Fruit fly (Drosophila melanogaster) whole organism, prepupa: ENCODE data around the gene CAH2.

Experiments
- CG10631 ChIP-seq: fragments of 200-800 bp; sonication (Bioruptor generic); optimal IDR thresholded peaks from 2 replicates; lab custom pipeline; 2016; ENCODE audit warnings: missing biosample characterization, missing genetic modification characterization
- CG10669 ChIP-seq: fragments of 200-800 bp; sonication (Bioruptor generic); optimal IDR thresholded peaks from 3 replicates; lab custom pipeline; 2018; ENCODE audit warnings: missing biosample characterization, mild to moderate bottlenecking, missing genetic modification characterization, moderate library complexity
- CG11762 ChIP-seq: fragments of 200-800 bp; sonication (Bioruptor generic); optimal IDR thresholded peaks from 3 replicates; lab custom pipeline; 2016; ENCODE audit warnings: missing biosample characterization, missing genetic modification characterization; ENCODE audit not compliant: insufficient read depth
- CG11902 ChIP-seq: fragments of 200-800 bp; sonication (Bioruptor generic); optimal IDR thresholded peaks from 3 replicates; lab custom pipeline; 2016; ENCODE audit warnings: missing biosample characterization, missing genetic modification characterization
- CG15336 ChIP-seq: fragments of 200-800 bp; sonication (Bioruptor generic); IDR thresholded peaks from 2 replicates; pipeline ENCODE4 v1.3.6; 2022; ENCODE audit warnings: missing biosample characterization, missing genetic modification characterization
- CG1621 ChIP-seq: fragments of 200-800 bp; sonication (Bioruptor generic); optimal IDR thresholded peaks from 3 replicates; lab custom pipeline; 2018; ENCODE audit warnings: missing biosample characterization, mild to moderate bottlenecking, missing genetic modification characterization
- CG16779 ChIP-seq: fragments of 200-800 bp; sonication (Bioruptor generic); optimal IDR thresholded peaks from 3 replicates; lab custom pipeline; 2017; ENCODE audit warnings: missing biosample characterization, mild to moderate bottlenecking, missing genetic modification characterization
- CG3032 ChIP-seq: fragments of 200-800 bp; optimal IDR thresholded peaks from 2 replicates; lab custom pipeline; 2019; ENCODE audit warnings: missing biosample characterization, mild to moderate bottlenecking, missing genetic modification characterization, moderate library complexity
- CG31627 ChIP-seq: fragments of 200-800 bp; sonication (Bioruptor generic); optimal IDR thresholded peaks from 3 replicates; lab custom pipeline; 2016; ENCODE audit warnings: missing biosample characterization, missing genetic modification characterization
- CG32006 ChIP-seq: fragments of 200-800 bp; sonication (Bioruptor generic); optimal IDR thresholded peaks from 3 replicates; lab custom pipeline; 2017; ENCODE audit warnings: missing biosample characterization, mild to moderate bottlenecking, missing genetic modification characterization
- CG34406 ChIP-seq: fragments of 200-800 bp; sonication (Bioruptor generic); optimal IDR thresholded peaks from 3 replicates; lab custom pipeline; 2016; ENCODE audit warnings: missing biosample characterization, missing genetic modification characterization
- CG3919 ChIP-seq: fragments of 200-800 bp; sonication (Bioruptor generic); optimal IDR thresholded peaks from 3 replicates; lab custom pipeline; 2016; ENCODE audit warnings: missing biosample characterization, missing genetic modification characterization
- CG4318 ChIP-seq: fragments of 200-800 bp; sonication (Bioruptor generic); optimal IDR thresholded peaks from 3 replicates; lab custom pipeline; 2017; ENCODE audit warnings: missing biosample characterization, mild to moderate bottlenecking, missing genetic modification characterization
- CG6276 ChIP-seq: fragments of 200-800 bp; sonication (Bioruptor generic); optimal IDR thresholded peaks from 2 replicates; lab custom pipeline; 2017; ENCODE audit warnings: missing biosample characterization, mild to moderate bottlenecking, missing genetic modification characterization
- CG6792 ChIP-seq: fragments of 200-800 bp; sonication (Bioruptor generic); optimal IDR thresholded peaks from 3 replicates; lab custom pipeline; 2016; ENCODE audit warnings: missing biosample characterization, missing genetic modification characterization
- CG6854 ChIP-seq: fragments of 200-800 bp; sonication (Bioruptor generic); optimal IDR thresholded peaks from 2 replicates; lab custom pipeline; 2017; ENCODE audit warnings: missing biosample characterization, mild to moderate bottlenecking, missing genetic modification characterization
- CG7368 ChIP-seq: fragments of 200-800 bp; sonication (Bioruptor generic); optimal IDR thresholded peaks from 3 replicates; lab custom pipeline; 2016; ENCODE audit warnings: missing biosample characterization, missing genetic modification characterization
- CG8119 ChIP-seq: fragments of 200-800 bp; sonication (Bioruptor generic); IDR thresholded peaks from 3 replicates; pipeline ENCODE4 v1.3.6; 2022; ENCODE audit warnings: missing biosample characterization, missing genetic modification characterization
- CG8319 ChIP-seq: fragments of 200-800 bp; sonication (Bioruptor generic); optimal IDR thresholded peaks from 3 replicates; lab custom pipeline; 2016; ENCODE audit warnings: missing biosample characterization, missing genetic modification characterization
- CG8632 ChIP-seq: fragments of 200-800 bp; sonication (Bioruptor generic); optimal IDR thresholded peaks from 3 replicates; lab custom pipeline; 2016; ENCODE audit warnings: missing biosample characterization, missing genetic modification characterization
- CG9139 ChIP-seq: fragments of 200-800 bp; sonication (Bioruptor generic); optimal IDR thresholded peaks from 3 replicates; lab custom pipeline; 2017; ENCODE audit warnings: missing biosample characterization, mild to moderate bottlenecking, missing genetic modification characterization
- Eip78C ChIP-seq: fragments of 200-800 bp; sonication (Bioruptor generic); peaks from one replicate; lab custom pipeline; 2016; ENCODE audit warnings: missing biosample characterization, missing genetic modification characterization
- Eip93F ChIP-seq: fragments of 200-800 bp; sonication (Bioruptor generic); optimal IDR thresholded peaks from 2 replicates; lab custom pipeline; 2016; ENCODE audit warnings: missing biosample characterization, mild to moderate bottlenecking, missing genetic modification characterization
- Ets21C ChIP-seq: fragments of 200-800 bp; sonication (Bioruptor generic); optimal IDR thresholded peaks from 3 replicates; lab custom pipeline; 2016; ENCODE audit warnings: missing biosample characterization, missing genetic modification characterization
- Ets96B ChIP-seq: fragments of 200-800 bp; optimal IDR thresholded peaks from 2 replicates; lab custom pipeline; 2019; ENCODE audit warnings: missing biosample characterization, mild to moderate bottlenecking, missing genetic modification characterization, moderate library complexity
- Gug ChIP-seq: fragments of 200-800 bp; sonication (Bioruptor generic); IDR thresholded peaks from 2 replicates; pipeline ENCODE4 v1.3.6; 2022; ENCODE audit warnings: missing biosample characterization, missing genetic modification characterization
- Hr38 ChIP-seq: sonication (Bioruptor generic); optimal IDR thresholded peaks from 2 replicates; lab custom pipeline; 2016; ENCODE audit warnings: missing biosample characterization, missing genetic modification characterization
- Hr39 ChIP-seq: fragments of 200-800 bp; sonication (Bioruptor generic); optimal IDR thresholded peaks from 2 replicates; lab custom pipeline; 2016; ENCODE audit warnings: missing biosample characterization, missing genetic modification characterization
- Lpt ChIP-seq: fragments of 200-800 bp; sonication (Bioruptor generic); optimal IDR thresholded peaks from 3 replicates; lab custom pipeline; 2016; ENCODE audit warnings: missing biosample characterization, missing genetic modification characterization
- Met ChIP-seq: fragments of 200-800 bp; sonication (Bioruptor generic); optimal IDR thresholded peaks from 3 replicates; lab custom pipeline; 2016; ENCODE audit warnings: missing biosample characterization, missing genetic modification characterization
- OdsH ChIP-seq: fragments of 200-800 bp; sonication (Bioruptor generic); optimal IDR thresholded peaks from 3 replicates; lab custom pipeline; 2016; ENCODE audit warnings: missing biosample characterization, missing genetic modification characterization
- Smox ChIP-seq: fragments of 200-800 bp; sonication (Bioruptor generic); optimal IDR thresholded peaks from 3 replicates; lab custom pipeline; 2016; ENCODE audit warnings: missing biosample characterization, missing genetic modification characterization
- Sox14 ChIP-seq: fragments of 200-800 bp; sonication (Bioruptor generic); optimal IDR thresholded peaks from 3 replicates; lab custom pipeline; 2016; ENCODE audit warnings: missing biosample characterization, missing genetic modification characterization
- achi ChIP-seq: fragments of 200-800 bp; sonication (Bioruptor generic); optimal IDR thresholded peaks from 3 replicates; lab custom pipeline; 2016; ENCODE audit warnings: missing biosample characterization, missing genetic modification characterization
- acj6 ChIP-seq: fragments of 200-800 bp; sonication (Bioruptor generic); optimal IDR thresholded peaks from 3 replicates; lab custom pipeline; 2016; ENCODE audit warnings: missing biosample characterization, missing genetic modification characterization
- cyc ChIP-seq: fragments of 200-800 bp; sonication (Bioruptor generic); optimal IDR thresholded peaks from 3 replicates; lab custom pipeline; 2016; ENCODE audit warnings: missing biosample characterization, missing genetic modification characterization
- dac ChIP-seq: fragments of 200-800 bp; sonication (Bioruptor generic); optimal IDR thresholded peaks from 2 replicates; lab custom pipeline; 2017; ENCODE audit warnings: missing biosample characterization, mild to moderate bottlenecking, missing genetic modification characterization
- dsx ChIP-seq: fragments of 200-800 bp; optimal IDR thresholded peaks from 3 replicates; lab custom pipeline; 2019; ENCODE audit warnings: missing biosample characterization, mild to moderate bottlenecking, missing genetic modification characterization, moderate library complexity; ENCODE audit not compliant: poor library complexity, severe bottlenecking
- esn ChIP-seq: fragments of 200-800 bp; sonication (Bioruptor generic); optimal IDR thresholded peaks from 2 replicates; lab custom pipeline; 2016; ENCODE audit warnings: missing biosample characterization, mild to moderate bottlenecking, missing genetic modification characterization, moderate library complexity
- fd59A ChIP-seq: fragments of 200-800 bp; sonication (Bioruptor generic); optimal IDR thresholded peaks from 2 replicates; lab custom pipeline; 2017; ENCODE audit warnings: missing biosample characterization, mild to moderate bottlenecking, missing genetic modification characterization, missing genetic modification reagents
- fkh ChIP-seq: fragments of 200-800 bp; sonication (Bioruptor generic); optimal IDR thresholded peaks from 3 replicates; lab custom pipeline; 2017; ENCODE audit warnings: missing biosample characterization, mild to moderate bottlenecking, missing genetic modification characterization, moderate library complexity
- net ChIP-seq: fragments of 200-800 bp; sonication (Bioruptor generic); optimal IDR thresholded peaks from 3 replicates; lab custom pipeline; 2016; ENCODE audit warnings: missing biosample characterization, missing genetic modification characterization
- pdm3 ChIP-seq: fragments of 200-800 bp; sonication (Bioruptor generic); optimal IDR thresholded peaks from 3 replicates; lab custom pipeline; 2016; ENCODE audit warnings: missing biosample characterization, missing genetic modification characterization
- salr ChIP-seq, 2 experiments: fragments of 200-800 bp; sonication (Bioruptor generic); optimal IDR thresholded peaks; 3 replicates each; lab custom pipeline; 2016 to 2018; ENCODE audit warnings: missing biosample characterization in 2 of 2, missing genetic modification characterization in 2 of 2, mild to moderate bottlenecking in 1 of 2
- spab ChIP-seq: fragments of 200-800 bp; sonication (Bioruptor generic); optimal IDR thresholded peaks from 2 replicates; lab custom pipeline; 2017; ENCODE audit warnings: missing biosample characterization, mild to moderate bottlenecking, missing genetic modification characterization, missing genetic modification reagents
- ss ChIP-seq, 2 experiments: fragments of 200-800 bp; sonication (Bioruptor generic); optimal IDR thresholded peaks; 2 replicates in 1 of 2; 3 replicates in 1 of 2; lab custom pipeline; 2017 to 2018; ENCODE audit warnings: mild to moderate bottlenecking in 2 of 2, missing biosample characterization in 2 of 2, missing genetic modification characterization in 2 of 2, moderate library complexity in 1 of 2
- vri ChIP-seq: fragments of 200-800 bp; sonication (Bioruptor generic); optimal IDR thresholded peaks from 3 replicates; lab custom pipeline; 2016; ENCODE audit warnings: missing biosample characterization, mild to moderate bottlenecking, missing genetic modification characterization

Gene CAH2

dm6 chr3L:12138113-12138899 is 39.1 kb upstream of the CAH2 start, which contains the start of the genes ND-SGDH and RhoGAP68F (continued):
- TF ChIP-seq CG34406 (peak; percentile 63), Met (peak; percentile 79), CG11902 (peak; percentile 73), CG15336 (peak; percentile 48; the same call in 1 of the 2 replicates), Smox (peak; percentile 81), fkh (GFP tag; lab: Kevin White, UChicago) (peak; percentile 81), Gug (peak; percentile 36; the same call in 1 of the 2 replicates), vri (peak; percentile 18), Ets21C (peak; percentile 79), CG8119 (peak; percentile 59; the same call in 1 of the 3 replicates), pdm3 (GFP tag; lab: Kevin White, UChicago) (peak; percentile 76), CG31627 (GFP tag; lab: Kevin White, UChicago) (peak; percentile 84), CG6792 (GFP tag; lab: Kevin White, UChicago) (peak; percentile 68), esn (GFP tag; lab: Kevin White, UChicago) (peak; percentile 84), salr (GFP tag; optimal IDR thresholded peaks at IDR 0.05; lab: Kevin White, UChicago) (peak in 1 of 2 experiments; percentile 33), spab (GFP tag; lab: Kevin White, UChicago) (peak; percentile 28), ss (GFP tag; optimal IDR thresholded peaks at IDR 0.05; lab: Kevin White, UChicago) (peak in 1 of 2 experiments; percentile 66), CG6854 (no peak), Sox14 (GFP tag; lab: Kevin White, UChicago) (peak; percentile 79), acj6 (peak; percentile 76)

- no peak for TF ChIP-seq CG8319
- peak; percentile 50 for TF ChIP-seq spab (GFP tag; lab: Kevin White, UChicago)
- peak; percentile 70 for TF ChIP-seq acj6
- TF ChIP-seq Hr38 (GFP tag; lab: Kevin White, UChicago) = no peak
- no peak for TF ChIP-seq fkh (GFP tag; lab: Kevin White, UChicago)
- no peak for TF ChIP-seq Met
- peak; percentile 43 for TF ChIP-seq Ets96B (tag; lab: Kevin White, UChicago)
- no peak for TF ChIP-seq CG3919
- TF ChIP-seq CG8632 (GFP tag; lab: Kevin White, UChicago) = peak; percentile 73
- peak; percentile 40 for TF ChIP-seq CG3032 (tag; lab: Kevin White, UChicago)
- TF ChIP-seq CG9139 (GFP tag; lab: Kevin White, UChicago) = no peak
- TF ChIP-seq CG16779 (tag; lab: Kevin White, UChicago) = peak; percentile 27
- no peak for TF ChIP-seq dsx (GFP tag; lab: Kevin White, UChicago)
- peak; percentile 94 for TF ChIP-seq Eip78C (GFP tag; lab: Kevin White, UChicago)
- TF ChIP-seq Sox14 (GFP tag; lab: Kevin White, UChicago) = peak; percentile 81
- TF ChIP-seq Lpt (GFP tag; lab: Kevin White, UChicago) = peak; percentile 60
- peak; percentile 78 for TF ChIP-seq Ets21C
- TF ChIP-seq CG15336 = peak; percentile 39; the same call in 1 of the 2 replicates
- TF ChIP-seq cyc (GFP tag; lab: Kevin White, UChicago) = peak; percentile 74
- TF ChIP-seq Hr39 (GFP tag; lab: Kevin White, UChicago) = peak; percentile 79
- TF ChIP-seq CG4318 (GFP tag; lab: Kevin White, UChicago) = no peak
- peak; percentile 84 for TF ChIP-seq esn (GFP tag; lab: Kevin White, UChicago)
- TF ChIP-seq CG6276 (GFP tag; lab: Kevin White, UChicago) = no peak
- TF ChIP-seq dac = peak; percentile 20
- TF ChIP-seq CG11762 = peak; percentile 71
- peak; percentile 75 for TF ChIP-seq Smox
- peak; percentile 63 for TF ChIP-seq CG7368 (GFP tag; lab: Kevin White, UChicago)
- peak; percentile 34 for TF ChIP-seq fd59A (GFP tag; lab: Kevin White, UChicago)
- no peak for TF ChIP-seq CG32006
- no peak for TF ChIP-seq CG10669
- TF ChIP-seq vri = no peak
- no peak for TF ChIP-seq pdm3 (GFP tag; lab: Kevin White, UChicago)
- peak; percentile 63 for TF ChIP-seq achi (GFP tag; lab: Kevin White, UChicago)
- peak; percentile 75 for TF ChIP-seq CG10631 (GFP tag; lab: Kevin White, UChicago)
- peak; percentile 6 for TF ChIP-seq CG1621 (tag; lab: Kevin White, UChicago)
- peak; percentile 11 for TF ChIP-seq Eip93F (GFP tag; lab: Kevin White, UChicago)
- peak; percentile 75 for TF ChIP-seq OdsH (GFP tag; lab: Kevin White, UChicago)
- TF ChIP-seq net (GFP tag; lab: Kevin White, UChicago) = no peak
Measured at dm6 chr3L:12139232-12139698, 38.1 kb upstream of the CAH2 start.
